Worm (Caenorhabditis elegans) whole organism, young adult: ENCODE measurements around the gene ckc-1.

Source experiments
- F52B5.7 ChIP-seq: sonication (generic microtip); optimal IDR thresholded peaks from 2 replicates; lab custom pipeline; 2016; ENCODE audit warnings: mild to moderate bottlenecking, missing genetic modification characterization, missing compliant biosample characterization
- T26A5.8 ChIP-seq: sonication (generic microtip); optimal IDR thresholded peaks from 2 replicates; lab custom pipeline; 2016; ENCODE audit warnings: missing genetic modification characterization, missing compliant biosample characterization
- attf-5 ChIP-seq: fragments of 200-800 bp; sonication (Bioruptor generic); optimal IDR thresholded peaks from 2 replicates; lab custom pipeline; 2018; ENCODE audit warnings: mild to moderate bottlenecking, missing genetic modification characterization, missing compliant biosample characterization
- ceh-58 ChIP-seq: fragments of 200-800 bp; sonication (Bioruptor generic); IDR thresholded peaks from 2 replicates; pipeline ENCODE4 v1.3.6; 2022; ENCODE audit warnings: missing genetic modification characterization, missing compliant biosample characterization
- hmg-1.2 ChIP-seq: fragments of 200-800 bp; sonication (Bioruptor generic); IDR thresholded peaks from 2 replicates; pipeline ENCODE4 v1.3.6; 2022; ENCODE audit warnings: missing genetic modification reagents, missing genetic modification characterization, missing compliant biosample characterization
- hmg-20 ChIP-seq: fragments of 200-800 bp; sonication (Bioruptor generic); IDR thresholded peaks from 2 replicates; pipeline ENCODE4 v1.3.6; 2022; ENCODE audit warnings: missing genetic modification reagents, missing genetic modification characterization, missing compliant biosample characterization
- lir-1 ChIP-seq: fragments of 200-800 bp; sonication (Bioruptor generic); conservative IDR thresholded peaks from 2 replicates; pipeline ENCODE4 v1.3.6; 2022; ENCODE audit warnings: missing genetic modification reagents, missing genetic modification characterization, missing compliant biosample characterization
- pha-4 ChIP-seq: fragments of 150-350 bp; sonication (generic microtip); optimal IDR thresholded peaks from 2 replicates; lab custom pipeline; 2014; ENCODE audit warnings: missing biosample characterization, missing genetic modification reagents, missing genetic modification characterization
- rcor-1 ChIP-seq: fragments of 200-800 bp; sonication (Bioruptor generic); IDR thresholded peaks from 2 replicates; pipeline ENCODE4 v1.3.6; 2022; ENCODE audit warnings: missing genetic modification reagents, missing genetic modification characterization, missing compliant biosample characterization
- rec-8 ChIP-seq, 2 experiments: sonication (generic microtip); optimal IDR thresholded peaks; 2 replicates each; lab custom pipeline; 2016; ENCODE audit warnings: mild to moderate bottlenecking in 2 of 2, missing genetic modification characterization in 2 of 2, missing genetic modification reagents in 2 of 2, missing genotype in 2 of 2, missing biosample characterization in 1 of 2, missing compliant biosample characterization in 1 of 2, moderate library complexity in 1 of 2
- unc-130 ChIP-seq: sonication (generic microtip); optimal IDR thresholded peaks from 2 replicates; lab custom pipeline; 2016; ENCODE audit warnings: missing genetic modification reagents, missing genetic modification characterization, missing compliant biosample characterization
- ztf-6 ChIP-seq: fragments of 200-800 bp; sonication (Bioruptor generic); IDR thresholded peaks from 2 replicates; pipeline ENCODE4 v1.3.6; 2022; ENCODE audit warnings: missing genetic modification reagents, missing genetic modification characterization, missing compliant biosample characterization

DNA sequence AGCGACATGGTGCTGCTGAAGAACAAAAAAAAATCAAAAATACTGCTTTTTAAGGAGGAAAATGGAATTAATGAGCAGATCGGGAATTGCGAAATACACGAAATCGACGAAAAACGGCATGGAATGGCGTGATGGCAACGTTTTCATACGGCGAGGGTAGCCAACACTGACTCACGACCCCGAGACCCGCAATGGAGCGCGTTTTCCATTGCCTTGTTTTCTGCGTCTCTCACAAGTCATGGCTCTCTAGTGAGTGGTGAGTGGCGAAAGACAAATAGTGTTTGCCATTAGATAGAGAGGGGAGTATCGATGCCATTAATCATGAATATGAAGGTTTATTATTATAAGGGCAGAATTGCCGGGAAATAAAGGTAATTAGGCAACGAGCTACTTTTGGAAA lies 29.3 kb downstream of the ckc-1 start, which contains the start of gene C18B2.4:
- TF ChIP-seq unc-130 (no peak), F52B5.7 (no peak), rcor-1 (GFP tag; lab: Robert Waterston, UW) (no peak), attf-5 (GFP tag; lab: Kevin White, UChicago) (peak; percentile 94), pha-4 (tag; lab: Kevin White, UChicago) (no peak), hmg-20 (GFP tag; lab: Robert Waterston, UW) (no peak), T26A5.8 (tag; lab: Kevin White, UChicago) (no peak), ztf-6 (GFP tag; lab: Robert Waterston, UW) (no peak), lir-1 (GFP tag; lab: Robert Waterston, UW) (0 out of 2 replicates have a peak, but pooled peaks have one; percentile 27), hmg-1.2 (GFP tag; lab: Robert Waterston, UW) (peak; percentile 74), rec-8 (tag; optimal IDR thresholded peaks at IDR 0.05; lab: Kevin White, UChicago) (no peak), ceh-58 (GFP tag; lab: Robert Waterston, UW) (no peak)
